Fruit fly (Drosophila melanogaster) whole organism, embryonic: ENCODE data around the gene CG32985.
A peak's percentile ranks its signal among the peaks of the same experiment; 100 is the strongest.

Source experiments
- Ada2b ChIP-seq: fragments of 200-800 bp; sonication (Bioruptor generic); IDR thresholded peaks from 2 replicates; pipeline ENCODE4 v1.3.6; 2022; ENCODE audit warnings: missing biosample characterization, missing genetic modification characterization
- Antp ChIP-seq: fragments of 200-800 bp; sonication (Bioruptor generic); optimal IDR thresholded peaks from 3 replicates; lab custom pipeline; 2016; ENCODE audit warnings: missing biosample characterization, missing genetic modification characterization
- Atf3 ChIP-seq: fragments of 200-800 bp; sonication (Bioruptor generic); optimal IDR thresholded peaks from 3 replicates; lab custom pipeline; 2016; ENCODE audit warnings: missing biosample characterization, missing genetic modification characterization
- Awh ChIP-seq: fragments of 200-800 bp; sonication (Bioruptor generic); IDR thresholded peaks from 2 replicates; pipeline ENCODE4, ENCODE4 v1.3.6; 2022; ENCODE audit warnings: missing biosample characterization, missing genetic modification characterization
- B-H1 ChIP-seq: fragments of 200-800 bp; sonication (Bioruptor generic); IDR thresholded peaks from 3 replicates; pipeline ENCODE4 v1.3.6; 2022; ENCODE audit warnings: missing biosample characterization, missing genetic modification characterization
- BEAF-32 ChIP-seq: fragments of 200-800 bp; sonication (Bioruptor generic); optimal IDR thresholded peaks from 3 replicates; lab custom pipeline; 2017; ENCODE audit warnings: missing biosample characterization, missing genetic modification characterization, mild to moderate bottlenecking, moderate library complexity, missing genetic modification reagents
- CG10462 ChIP-seq: fragments of 200-800 bp; sonication (Bioruptor generic); optimal IDR thresholded peaks from 2 replicates; lab custom pipeline; 2016; ENCODE audit warnings: missing biosample characterization, missing genetic modification characterization
- CG1233 ChIP-seq: fragments of 200-800 bp; sonication (Bioruptor generic); optimal IDR thresholded peaks from 4 replicates; lab custom pipeline; 2018; ENCODE audit warnings: missing biosample characterization, mild to moderate bottlenecking, missing genetic modification characterization
- CG13424 ChIP-seq: fragments of 200-800 bp; sonication (Bioruptor generic); optimal IDR thresholded peaks from 2 replicates; lab custom pipeline; 2019; ENCODE audit warnings: missing biosample characterization, mild to moderate bottlenecking, missing genetic modification characterization, moderate library complexity
- CG15479 ChIP-seq: fragments of 200-800 bp; sonication (Bioruptor generic); optimal IDR thresholded peaks from 3 replicates; lab custom pipeline; 2019; ENCODE audit warnings: missing biosample characterization, mild to moderate bottlenecking, missing genetic modification characterization, moderate library complexity
- CG17829 ChIP-seq: fragments of 200-800 bp; optimal IDR thresholded peaks from 2 replicates; lab custom pipeline; 2019; ENCODE audit warnings: missing biosample characterization, mild to moderate bottlenecking, missing genetic modification characterization, moderate library complexity
- CG18262 ChIP-seq: fragments of 200-800 bp; optimal IDR thresholded peaks from 3 replicates; lab custom pipeline; 2019; ENCODE audit warnings: missing biosample characterization, mild to moderate bottlenecking, missing genetic modification characterization, moderate library complexity
- CG3838 ChIP-seq: fragments of 200-800 bp; sonication (Bioruptor generic); optimal IDR thresholded peaks from 3 replicates; lab custom pipeline; 2016; ENCODE audit warnings: missing biosample characterization, missing genetic modification characterization
- CG3847 ChIP-seq: fragments of 200-800 bp; sonication (Bioruptor generic); IDR thresholded peaks from 2 replicates; pipeline ENCODE4 v1.3.6; 2022; ENCODE audit warnings: missing biosample characterization, missing genetic modification characterization
- CG4282 ChIP-seq: fragments of 200-800 bp; sonication (Bioruptor generic); optimal IDR thresholded peaks from 2 replicates; lab custom pipeline; 2016; ENCODE audit warnings: missing biosample characterization, missing genetic modification characterization
- CG4424 ChIP-seq: fragments of 200-800 bp; sonication (Bioruptor generic); optimal IDR thresholded peaks from 3 replicates; lab custom pipeline; 2016; ENCODE audit warnings: missing biosample characterization, missing genetic modification characterization
- CG4820 ChIP-seq: fragments of 200-800 bp; sonication (Bioruptor generic); optimal IDR thresholded peaks from 3 replicates; lab custom pipeline; 2016; ENCODE audit warnings: missing biosample characterization, missing genetic modification characterization
- CG6854 ChIP-seq: fragments of 200-800 bp; sonication (Bioruptor generic); optimal IDR thresholded peaks from 3 replicates; lab custom pipeline; 2017; ENCODE audit warnings: missing biosample characterization, mild to moderate bottlenecking, missing genetic modification characterization
- CG7963 ChIP-seq: fragments of 200-800 bp; sonication (Bioruptor generic); IDR thresholded peaks from 3 replicates; pipeline ENCODE4 v1.3.6; 2022; ENCODE audit warnings: missing biosample characterization, missing genetic modification characterization; ENCODE audit not compliant: partially characterized antibody
- CG8089 ChIP-seq: fragments of 200-800 bp; sonication (Bioruptor generic); optimal IDR thresholded peaks from 3 replicates; lab custom pipeline; 2016; ENCODE audit warnings: missing biosample characterization, missing genetic modification characterization
- CG8388 ChIP-seq: fragments of 200-800 bp; sonication (Bioruptor generic); optimal IDR thresholded peaks from 2 replicates; lab custom pipeline; 2019; ENCODE audit warnings: missing biosample characterization, mild to moderate bottlenecking, missing genetic modification characterization, moderate library complexity
- CG9215 ChIP-seq: fragments of 200-800 bp; sonication (Bioruptor generic); IDR thresholded peaks from 2 replicates; pipeline ENCODE4 v1.3.6; 2022; ENCODE audit warnings: missing biosample characterization, missing genetic modification characterization
- CG9876 ChIP-seq: fragments of 200-800 bp; sonication (Bioruptor generic); optimal IDR thresholded peaks from 2 replicates; lab custom pipeline; 2016; ENCODE audit warnings: missing biosample characterization, missing genetic modification characterization
- Gug ChIP-seq: fragments of 200-800 bp; sonication (Bioruptor generic); IDR thresholded peaks from 4 replicates; pipeline ENCODE4 v1.3.6; 2022; ENCODE audit warnings: missing biosample characterization, missing genetic modification characterization
- Hr51 ChIP-seq, 2 experiments: fragments of 200-800 bp; sonication (Bioruptor generic); optimal IDR thresholded peaks; 2 replicates in 1 of 2; 3 replicates in 1 of 2; lab custom pipeline; 2016 to 2018; ENCODE audit warnings: missing biosample characterization in 2 of 2, missing genetic modification characterization in 2 of 2, mild to moderate bottlenecking in 1 of 2, moderate library complexity in 1 of 2
- Oaz ChIP-seq: fragments of 200-800 bp; sonication (Bioruptor generic); IDR thresholded peaks from 2 replicates; pipeline ENCODE4 v1.3.6; 2022; ENCODE audit warnings: missing biosample characterization, missing genetic modification characterization
- Optix ChIP-seq: fragments of 200-800 bp; sonication (Bioruptor generic); IDR thresholded peaks from 3 replicates; pipeline ENCODE4 v1.3.6; 2022; ENCODE audit warnings: missing biosample characterization, missing genetic modification characterization
- Sin3A ChIP-seq: fragments of >200 bp; optimal IDR thresholded peaks from 2 replicates; lab custom pipeline; 2018
- Sox100B ChIP-seq: fragments of 200-800 bp; sonication (Bioruptor generic); optimal IDR thresholded peaks from 3 replicates; lab custom pipeline; 2018; ENCODE audit warnings: missing biosample characterization, mild to moderate bottlenecking, missing genetic modification characterization
- ash1 ChIP-seq: fragments of 200-800 bp; sonication (Bioruptor generic); optimal IDR thresholded peaks from 2 replicates; lab custom pipeline; 2018; ENCODE audit warnings: missing biosample characterization, mild to moderate bottlenecking, missing genetic modification characterization
- bsh ChIP-seq, 2 experiments: fragments of 200-800 bp; sonication (Bioruptor generic); optimal IDR thresholded peaks; 2 replicates each; lab custom pipeline; 2017 to 2018; ENCODE audit warnings: mild to moderate bottlenecking in 2 of 2, missing biosample characterization in 2 of 2, missing genetic modification characterization in 2 of 2, moderate library complexity in 1 of 2
- corto ChIP-seq: fragments of 200-800 bp; sonication (Bioruptor generic); optimal IDR thresholded peaks from 2 replicates; lab custom pipeline; 2016; ENCODE audit warnings: missing biosample characterization, mild to moderate bottlenecking, missing genetic modification characterization, moderate library complexity
- crc ChIP-seq: fragments of 200-800 bp; sonication (Bioruptor generic); optimal IDR thresholded peaks from 2 replicates; lab custom pipeline; 2016; ENCODE audit warnings: missing biosample characterization, missing genetic modification characterization
- disco-r ChIP-seq: fragments of 200-800 bp; sonication (Bioruptor generic); optimal IDR thresholded peaks from 2 replicates; lab custom pipeline; 2016; ENCODE audit warnings: missing biosample characterization, missing genetic modification characterization
- dm ChIP-seq: fragments of 200-800 bp; sonication (Bioruptor generic); optimal IDR thresholded peaks from 3 replicates; lab custom pipeline; 2016; ENCODE audit warnings: missing biosample characterization, missing genetic modification characterization
- eve ChIP-seq, 2 experiments: fragments of >200 bp; optimal IDR thresholded peaks; 2 replicates each; lab custom pipeline; 2017; ENCODE audit warnings: missing biosample characterization in 2 of 2, missing genetic modification characterization in 2 of 2
- exex ChIP-seq: fragments of 200-800 bp; sonication (Bioruptor generic); optimal IDR thresholded peaks from 4 replicates; lab custom pipeline; 2018; ENCODE audit warnings: missing biosample characterization, mild to moderate bottlenecking, missing genetic modification characterization, moderate library complexity
- gce ChIP-seq: fragments of 200-800 bp; sonication (Bioruptor generic); IDR thresholded peaks from 3 replicates; pipeline ENCODE4 v1.3.6; 2022; ENCODE audit warnings: missing biosample characterization, missing genetic modification characterization
- gsb ChIP-seq: fragments of 200-800 bp; sonication (Bioruptor generic); IDR thresholded peaks from 2 replicates; pipeline ENCODE4 v1.3.6; 2022; ENCODE audit warnings: missing biosample characterization, missing genetic modification characterization
- insv ChIP-seq, 2 experiments: fragments of 200-800 bp; sonication (Bioruptor generic); optimal IDR thresholded peaks; 3 replicates each; lab custom pipeline; 2016 to 2018; ENCODE audit warnings: missing biosample characterization in 2 of 2, missing genetic modification characterization in 2 of 2
- mam ChIP-seq: fragments of 200-800 bp; sonication (Bioruptor generic); optimal IDR thresholded peaks from 3 replicates; lab custom pipeline; 2016; ENCODE audit warnings: missing biosample characterization, missing genetic modification characterization
- mirr ChIP-seq: fragments of 200-800 bp; sonication (Bioruptor generic); optimal IDR thresholded peaks from 3 replicates; lab custom pipeline; 2018; ENCODE audit warnings: missing biosample characterization, mild to moderate bottlenecking, missing genetic modification characterization
- nom ChIP-seq: fragments of 200-800 bp; sonication (Bioruptor generic); optimal IDR thresholded peaks from 2 replicates; lab custom pipeline; 2017; ENCODE audit warnings: missing biosample characterization, missing genetic modification characterization, mild to moderate bottlenecking, moderate library complexity, missing genetic modification reagents
- org-1 ChIP-seq: fragments of 200-800 bp; sonication (Bioruptor generic); optimal IDR thresholded peaks from 2 replicates; lab custom pipeline; 2017; ENCODE audit warnings: missing biosample characterization, missing genetic modification characterization
- phol ChIP-seq: fragments of 200-800 bp; sonication (Bioruptor generic); optimal IDR thresholded peaks from 3 replicates; lab custom pipeline; 2018; ENCODE audit warnings: missing biosample characterization, mild to moderate bottlenecking, missing genetic modification characterization, moderate library complexity
- ranshi ChIP-seq: fragments of 200-800 bp; sonication (Bioruptor generic); IDR thresholded peaks from 2 replicates; pipeline ENCODE4 v1.3.6; 2022; ENCODE audit warnings: missing biosample characterization, missing genetic modification characterization
- seq ChIP-seq: fragments of 200-800 bp; sonication (Bioruptor generic); IDR thresholded peaks from 2 replicates; pipeline ENCODE4 v1.3.6; 2022; ENCODE audit warnings: missing biosample characterization, missing genetic modification characterization
- stwl ChIP-seq: fragments of 200-800 bp; sonication (Bioruptor generic); optimal IDR thresholded peaks from 3 replicates; lab custom pipeline; 2018; ENCODE audit warnings: missing biosample characterization, mild to moderate bottlenecking, missing genetic modification characterization, moderate library complexity
- twi ChIP-seq: fragments of 200-800 bp; optimal IDR thresholded peaks from 2 replicates; lab custom pipeline; 2019; ENCODE audit warnings: missing biosample characterization, mild to moderate bottlenecking, missing genetic modification characterization, moderate library complexity
- usp ChIP-seq: fragments of >200 bp; optimal IDR thresholded peaks from 2 replicates; lab custom pipeline; 2017; ENCODE audit warnings: missing biosample characterization, missing genetic modification characterization

The CG32985 gene

DNA sequence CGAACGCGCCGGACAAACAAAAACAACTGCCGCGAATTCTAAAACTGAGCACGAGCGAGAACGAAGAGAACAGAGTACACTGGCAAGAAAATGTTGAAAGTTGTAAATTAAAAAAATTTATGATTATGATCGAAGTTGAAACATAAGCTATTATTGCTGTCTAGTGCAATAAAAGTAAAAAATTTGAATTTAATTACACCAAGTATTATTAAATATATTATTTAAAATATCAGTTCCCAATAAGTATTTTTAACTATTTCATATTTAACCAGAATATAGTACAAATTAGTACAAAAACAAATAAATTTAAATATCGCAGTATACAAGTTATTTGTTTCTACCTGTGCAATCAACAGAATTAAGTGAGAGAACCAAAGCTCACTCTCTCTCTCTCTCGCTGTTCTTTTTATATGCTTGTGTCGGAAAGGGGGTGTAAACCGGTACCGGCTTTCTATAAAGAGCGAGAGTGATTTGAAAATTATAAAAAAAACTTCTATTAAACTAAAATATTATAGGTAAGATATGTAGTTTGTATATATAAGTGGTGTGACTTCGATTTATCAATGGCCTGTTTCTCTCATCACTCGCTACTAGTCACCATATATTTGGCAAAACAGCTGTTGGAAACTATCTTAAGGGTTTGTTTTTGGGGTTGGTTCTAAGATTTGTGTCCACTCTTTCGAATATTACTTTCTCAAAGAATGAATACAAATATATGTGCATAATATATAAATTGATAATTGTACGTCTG is 11.0 kb upstream of the CG32985 start, which contains the start of gene C1GalTA (continued):
- TF ChIP-seq usp (GFP tag; lab: Kevin White, UChicago), result no peak
- peak; percentile 35 for TF ChIP-seq CG15479
- peak; percentile 93 for TF ChIP-seq CG4820 (GFP tag; lab: Kevin White, UChicago)
- peak; percentile 90 for TF ChIP-seq CG10462 (GFP tag; lab: Kevin White, UChicago)
- TF ChIP-seq phol (tag; lab: Kevin White, UChicago), result peak; percentile 99
- peak; percentile 59 for TF ChIP-seq corto (GFP tag; lab: Kevin White, UChicago)
- TF ChIP-seq disco-r (GFP tag; lab: Kevin White, UChicago), result peak; percentile 58
- peak; percentile 92 for TF ChIP-seq B-H1 (GFP tag; lab: Robert Waterston, UW)
- peak; percentile 100 for TF ChIP-seq CG18262 (tag; lab: Kevin White, UChicago)
- peak; percentile 95 for TF ChIP-seq gce
- TF ChIP-seq Oaz (GFP tag; lab: Robert Waterston, UW), result peak; percentile 86
- peak; percentile 87 for TF ChIP-seq Ada2b
- no peak for TF ChIP-seq CG3838
- TF ChIP-seq CG1233 (GFP tag; lab: Kevin White, UChicago), result peak; percentile 98
- TF ChIP-seq eve (GFP tag; optimal IDR thresholded peaks at IDR 0.05; lab: Kevin White, UChicago), result peak in 1 of 2 experiments; percentile 78
- peak; percentile 98 for TF ChIP-seq CG6854 (GFP tag; lab: Kevin White, UChicago)
- peak; percentile 99 for TF ChIP-seq CG8388
- TF ChIP-seq CG8089 (GFP tag; lab: Kevin White, UChicago), result peak; percentile 62
- TF ChIP-seq CG3847 (GFP tag; lab: Robert Waterston, UW), result peak; percentile 92
- TF ChIP-seq Optix, result 0 out of 3 replicates have a peak, but pooled peaks have one; percentile 62
- peak; percentile 62 for TF ChIP-seq mirr (GFP tag; lab: Kevin White, UChicago)
- peak; percentile 98 for TF ChIP-seq twi (tag; lab: Kevin White, UChicago)
- TF ChIP-seq Sox100B (GFP tag; lab: Kevin White, UChicago), result peak; percentile 99
- TF ChIP-seq seq, result peak; percentile 91
- peak; percentile 99 for TF ChIP-seq CG13424 (tag; lab: Kevin White, UChicago)
- no peak for TF ChIP-seq CG4282 (GFP tag; lab: Kevin White, UChicago)
- peak; percentile 93 for TF ChIP-seq gsb (GFP tag; lab: Robert Waterston, UW)
- TF ChIP-seq mam (GFP tag; lab: Kevin White, UChicago), result peak; percentile 56
- no peak for TF ChIP-seq Atf3 (GFP tag; lab: Kevin White, UChicago)
- TF ChIP-seq insv (GFP tag; optimal IDR thresholded peaks at IDR 0.05; lab: Kevin White, UChicago), result peak in 1 of 2 experiments; percentile 69
- peak; percentile 67 for TF ChIP-seq stwl (tag; lab: Kevin White, UChicago)
- peak; percentile 73 to 99 for TF ChIP-seq Hr51 (GFP tag; optimal IDR thresholded peaks at IDR 0.05; lab: Kevin White, UChicago)
- peak; percentile 97 for TF ChIP-seq nom (GFP tag; lab: Kevin White, UChicago)
- peak; percentile 69; the same call in 3 of the 4 replicates for TF ChIP-seq Gug (GFP tag; lab: Robert Waterston, UW)
- no peak for TF ChIP-seq CG9876
- no peak for TF ChIP-seq crc (GFP tag; lab: Kevin White, UChicago)
- TF ChIP-seq ash1 (GFP tag; lab: Kevin White, UChicago), result no peak
- peak; percentile 95 for TF ChIP-seq org-1 (GFP tag; lab: Kevin White, UChicago)
- peak; percentile 95 for TF ChIP-seq CG9215 (GFP tag; lab: Robert Waterston, UW)
- TF ChIP-seq BEAF-32 (GFP tag; lab: Kevin White, UChicago), result no peak
- TF ChIP-seq CG7963 (GFP tag; lab: Robert Waterston, UW), result no peak
- peak; percentile 53 for TF ChIP-seq Antp
- peak; percentile 95 for TF ChIP-seq ranshi (GFP tag; lab: Robert Waterston, UW)
- peak; percentile 100 for TF ChIP-seq CG17829 (tag; lab: Kevin White, UChicago)
- no peak for TF ChIP-seq Sin3A (lab: Kevin White, UChicago)
- peak; percentile 96 for TF ChIP-seq CG4424 (GFP tag; lab: Kevin White, UChicago)
- TF ChIP-seq bsh (GFP tag; optimal IDR thresholded peaks at IDR 0.05; lab: Kevin White, UChicago), result peak; percentile 93 to 99
- peak; percentile 95 for TF ChIP-seq Awh (GFP tag; lab: Robert Waterston, UW)
- TF ChIP-seq dm (GFP tag; lab: Kevin White, UChicago), result peak; percentile 55
- TF ChIP-seq exex (tag; lab: Kevin White, UChicago), result peak; percentile 93
